Fruit fly (Drosophila melanogaster) whole organism, embryonic: ENCODE data around the gene CG6295.
A peak's percentile ranks its signal among the peaks of the same experiment; 100 is the strongest.

Source experiments
- B-H1 ChIP-seq: fragments of 200-800 bp; sonication (Bioruptor generic); IDR thresholded peaks from 3 replicates; pipeline ENCODE4 v1.3.6; 2022; ENCODE audit warnings: missing biosample characterization, missing genetic modification characterization
- B-H2 ChIP-seq: fragments of 200-800 bp; sonication (Bioruptor generic); optimal IDR thresholded peaks from 2 replicates; lab custom pipeline; 2018; ENCODE audit warnings: missing biosample characterization, mild to moderate bottlenecking, missing genetic modification characterization
- CG10543 ChIP-seq: fragments of 200-800 bp; sonication (Bioruptor generic); optimal IDR thresholded peaks from 3 replicates; lab custom pipeline; 2017; ENCODE audit warnings: missing biosample characterization, mild to moderate bottlenecking, missing genetic modification characterization, moderate library complexity
- CG12071 ChIP-seq: fragments of 200-800 bp; sonication (Bioruptor generic); optimal IDR thresholded peaks from 3 replicates; lab custom pipeline; 2018; ENCODE audit warnings: missing biosample characterization, mild to moderate bottlenecking, missing genetic modification characterization
- CG12769 ChIP-seq: fragments of 200-800 bp; sonication (Bioruptor generic); optimal IDR thresholded peaks from 2 replicates; lab custom pipeline; 2019; ENCODE audit warnings: missing biosample characterization, mild to moderate bottlenecking, missing genetic modification characterization, moderate library complexity
- CG13296 ChIP-seq: fragments of 200-800 bp; sonication (Bioruptor generic); optimal IDR thresholded peaks from 3 replicates; lab custom pipeline; 2018; ENCODE audit warnings: missing biosample characterization, mild to moderate bottlenecking, missing genetic modification characterization
- CG15269 ChIP-seq: fragments of 200-800 bp; sonication (Bioruptor generic); optimal IDR thresholded peaks from 2 replicates; lab custom pipeline; 2018; ENCODE audit warnings: missing biosample characterization, mild to moderate bottlenecking, missing genetic modification characterization, moderate library complexity
- CG16863 ChIP-seq: fragments of 200-800 bp; sonication (Bioruptor generic); optimal IDR thresholded peaks from 3 replicates; lab custom pipeline; 2016; ENCODE audit warnings: missing biosample characterization, missing genetic modification characterization
- CG17568 ChIP-seq: fragments of 200-800 bp; sonication (Bioruptor generic); optimal IDR thresholded peaks from 2 replicates; lab custom pipeline; 2018; ENCODE audit warnings: missing biosample characterization, mild to moderate bottlenecking, missing genetic modification characterization, moderate library complexity
- CG18476 ChIP-seq: fragments of 200-800 bp; sonication (Bioruptor generic); optimal IDR thresholded peaks from 2 replicates; lab custom pipeline; 2016; ENCODE audit warnings: missing biosample characterization, mild to moderate bottlenecking, missing genetic modification characterization
- CG2678 ChIP-seq: fragments of 200-800 bp; sonication (Bioruptor generic); optimal IDR thresholded peaks from 3 replicates; lab custom pipeline; 2019; ENCODE audit warnings: missing biosample characterization, mild to moderate bottlenecking, missing genetic modification characterization, moderate library complexity
- CG31365 ChIP-seq: fragments of 200-800 bp; sonication (Bioruptor generic); optimal IDR thresholded peaks from 2 replicates; lab custom pipeline; 2018; ENCODE audit warnings: missing biosample characterization, mild to moderate bottlenecking, missing genetic modification characterization
- CG3281 ChIP-seq: fragments of 200-800 bp; sonication (Bioruptor generic); optimal IDR thresholded peaks from 3 replicates; lab custom pipeline; 2017; ENCODE audit warnings: missing biosample characterization, mild to moderate bottlenecking, missing genetic modification characterization
- CG43689 ChIP-seq: fragments of 200-800 bp; sonication (Bioruptor generic); IDR thresholded peaks from 2 replicates; pipeline ENCODE4 v1.3.6; 2022; ENCODE audit warnings: missing biosample characterization, missing genetic modification characterization
- CG6689 ChIP-seq: fragments of 200-800 bp; sonication (Bioruptor generic); IDR thresholded peaks from 2 replicates; pipeline ENCODE4 v1.3.6; 2022; ENCODE audit warnings: missing biosample characterization, missing genetic modification characterization
- CG6765 ChIP-seq: fragments of 200-800 bp; sonication (Bioruptor generic); optimal IDR thresholded peaks from 3 replicates; lab custom pipeline; 2017; ENCODE audit warnings: missing biosample characterization, mild to moderate bottlenecking, missing genetic modification characterization
- CG6854 ChIP-seq: fragments of 200-800 bp; sonication (Bioruptor generic); optimal IDR thresholded peaks from 3 replicates; lab custom pipeline; 2017; ENCODE audit warnings: missing biosample characterization, mild to moderate bottlenecking, missing genetic modification characterization
- CG7372 ChIP-seq: fragments of 200-800 bp; sonication (Bioruptor generic); IDR thresholded peaks from 2 replicates; pipeline ENCODE4 v1.3.6; 2022; ENCODE audit warnings: missing biosample characterization, missing genetic modification characterization
- CG8290 ChIP-seq, 3 experiments: fragments of 200-800 bp; sonication (Bioruptor generic); optimal IDR thresholded peaks; 2 replicates each; lab custom pipeline; 2016 to 2019; ENCODE audit warnings: missing biosample characterization in 3 of 3, missing genetic modification characterization in 3 of 3, mild to moderate bottlenecking in 2 of 3, moderate library complexity in 1 of 3
- CrebB ChIP-seq: fragments of 200-800 bp; sonication (Bioruptor generic); optimal IDR thresholded peaks from 3 replicates; lab custom pipeline; 2018; ENCODE audit warnings: missing biosample characterization, mild to moderate bottlenecking, missing genetic modification characterization
- Dad ChIP-seq: fragments of 200-800 bp; sonication (Bioruptor generic); optimal IDR thresholded peaks from 3 replicates; lab custom pipeline; 2016; ENCODE audit warnings: missing biosample characterization, missing genetic modification characterization
- Dll ChIP-seq: fragments of 200-800 bp; sonication (Bioruptor generic); IDR thresholded peaks from 4 replicates; pipeline ENCODE4 v1.3.6; 2022; ENCODE audit warnings: missing biosample characterization, missing genetic modification characterization; ENCODE audit not compliant: partially characterized antibody
- Ets65A ChIP-seq: fragments of 200-800 bp; sonication (Bioruptor generic); peaks from one replicate; lab custom pipeline; 2016; ENCODE audit warnings: missing biosample characterization, missing genetic modification characterization
- Fer1 ChIP-seq: fragments of 200-800 bp; sonication (Bioruptor generic); optimal IDR thresholded peaks from 2 replicates; lab custom pipeline; 2017; ENCODE audit warnings: missing biosample characterization, mild to moderate bottlenecking, missing genetic modification characterization
- H2.0 ChIP-seq: fragments of 200-800 bp; sonication (Bioruptor generic); IDR thresholded peaks from 2 replicates; pipeline ENCODE4 v1.3.6; 2022; ENCODE audit warnings: missing biosample characterization, missing genetic modification characterization
- Hmr ChIP-seq: fragments of 200-800 bp; sonication (Bioruptor generic); optimal IDR thresholded peaks from 3 replicates; lab custom pipeline; 2017; ENCODE audit warnings: mild to moderate bottlenecking, missing biosample characterization, missing genetic modification reagents, missing genetic modification characterization
- Hr51 ChIP-seq, 2 experiments: fragments of 200-800 bp; sonication (Bioruptor generic); optimal IDR thresholded peaks; 2 replicates in 1 of 2; 3 replicates in 1 of 2; lab custom pipeline; 2016 to 2018; ENCODE audit warnings: missing biosample characterization in 2 of 2, missing genetic modification characterization in 2 of 2, mild to moderate bottlenecking in 1 of 2, moderate library complexity in 1 of 2
- Lpt ChIP-seq: fragments of >200 bp; optimal IDR thresholded peaks from 2 replicates; lab custom pipeline; 2018; ENCODE audit warnings: missing biosample characterization, missing genetic modification characterization
- Med ChIP-seq: fragments of 200-800 bp; sonication (Bioruptor generic); peaks from one replicate; lab custom pipeline; 2016; ENCODE audit warnings: missing biosample characterization, missing genetic modification characterization, mild to moderate bottlenecking, inconsistent platforms, moderate library complexity
- bowl ChIP-seq: fragments of 200-800 bp; sonication (Bioruptor generic); IDR thresholded peaks from 2 replicates; pipeline ENCODE4 v1.3.6; 2022; ENCODE audit warnings: missing biosample characterization, missing genetic modification characterization
- chn ChIP-seq: fragments of 200-800 bp; sonication (Bioruptor generic); optimal IDR thresholded peaks from 2 replicates; lab custom pipeline; 2016; ENCODE audit warnings: missing biosample characterization, missing genetic modification characterization
- cwo ChIP-seq: fragments of 200-800 bp; sonication (Bioruptor generic); optimal IDR thresholded peaks from 3 replicates; lab custom pipeline; 2017; ENCODE audit warnings: missing biosample characterization, missing genetic modification characterization, mild to moderate bottlenecking, moderate library complexity, missing genetic modification reagents
- dan ChIP-seq: fragments of 200-800 bp; sonication (Bioruptor generic); IDR thresholded peaks from 2 replicates; pipeline ENCODE4 v1.3.6; 2022; ENCODE audit warnings: missing biosample characterization, missing genetic modification characterization
- exex ChIP-seq: fragments of 200-800 bp; sonication (Bioruptor generic); optimal IDR thresholded peaks from 4 replicates; lab custom pipeline; 2018; ENCODE audit warnings: missing biosample characterization, mild to moderate bottlenecking, missing genetic modification characterization, moderate library complexity
- gem ChIP-seq: fragments of 200-800 bp; sonication (Bioruptor generic); optimal IDR thresholded peaks from 2 replicates; lab custom pipeline; 2019; ENCODE audit warnings: missing biosample characterization, mild to moderate bottlenecking, missing genetic modification characterization, moderate library complexity
- grn ChIP-seq: fragments of 200-800 bp; sonication (Bioruptor generic); optimal IDR thresholded peaks from 3 replicates; lab custom pipeline; 2017; ENCODE audit warnings: missing biosample characterization, missing genetic modification characterization
- lab ChIP-seq: fragments of 200-800 bp; sonication (Bioruptor generic); optimal IDR thresholded peaks from 3 replicates; lab custom pipeline; 2017; ENCODE audit warnings: missing biosample characterization, missing genetic modification characterization, mild to moderate bottlenecking, moderate library complexity, missing genetic modification reagents
- mirr ChIP-seq: fragments of 200-800 bp; sonication (Bioruptor generic); optimal IDR thresholded peaks from 3 replicates; lab custom pipeline; 2018; ENCODE audit warnings: missing biosample characterization, mild to moderate bottlenecking, missing genetic modification characterization
- p53 ChIP-seq: fragments of 200-800 bp; sonication (Bioruptor generic); optimal IDR thresholded peaks from 2 replicates; lab custom pipeline; 2016; ENCODE audit warnings: missing biosample characterization, missing genetic modification characterization
- ranshi ChIP-seq: fragments of 200-800 bp; sonication (Bioruptor generic); IDR thresholded peaks from 2 replicates; pipeline ENCODE4 v1.3.6; 2022; ENCODE audit warnings: missing biosample characterization, missing genetic modification characterization
- sc ChIP-seq, 3 experiments: fragments of >200 bp in 2 of 3; fragments of 200-800 bp in 1 of 3; sonication (Bioruptor generic) in 1 of 3; optimal IDR thresholded peaks; 2 replicates in 2 of 3; 3 replicates in 1 of 3; lab custom pipeline; 2017; ENCODE audit warnings: mild to moderate bottlenecking in 1 of 3, missing biosample characterization in 1 of 3, missing genetic modification characterization in 1 of 3, missing genetic modification reagents in 1 of 3
- sob ChIP-seq: fragments of 200-800 bp; sonication (Bioruptor generic); IDR thresholded peaks from 2 replicates; pipeline ENCODE4 v1.3.6; 2022; ENCODE audit warnings: missing biosample characterization, missing genetic modification characterization
- tx ChIP-seq: fragments of 200-800 bp; sonication (Bioruptor generic); optimal IDR thresholded peaks from 2 replicates; lab custom pipeline; 2016; ENCODE audit warnings: missing biosample characterization, missing genetic modification characterization
- zf30C ChIP-seq: fragments of 200-800 bp; sonication (Bioruptor generic); optimal IDR thresholded peaks from 3 replicates; lab custom pipeline; 2018; ENCODE audit warnings: missing biosample characterization, mild to moderate bottlenecking, missing genetic modification characterization

The CG6295 gene

DNA sequence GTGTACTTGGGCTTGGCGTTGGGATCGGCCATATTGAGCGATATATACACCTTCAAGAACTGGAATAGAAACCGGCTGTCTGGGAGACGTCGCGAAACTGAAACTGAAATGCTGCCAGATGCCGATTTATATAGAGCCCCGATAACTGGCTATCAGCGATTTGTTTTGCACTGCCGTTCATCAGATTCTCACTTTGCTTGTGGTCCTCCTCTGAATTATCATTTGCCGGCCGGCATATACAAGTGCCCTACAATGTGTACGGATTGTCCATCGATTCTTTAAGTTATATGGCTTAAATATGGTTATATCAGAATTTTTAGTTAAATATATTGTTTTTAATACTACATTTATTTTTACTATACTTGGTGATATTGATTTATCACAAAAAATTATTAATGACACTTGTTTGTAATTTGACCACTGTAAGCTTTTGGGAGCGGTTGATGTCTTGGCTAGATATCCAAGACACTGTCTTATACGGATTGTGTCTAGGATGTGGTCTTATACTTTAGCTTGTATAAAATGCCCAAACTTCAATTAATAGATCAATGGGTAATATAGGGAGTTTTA is 18.4 kb downstream of the CG6295 start, which contains the start of gene CG31075 (continued):
- TF ChIP-seq CG15269 (tag; lab: Kevin White, UChicago) (peak; percentile 42), dan (no peak), CG18476 (GFP tag; lab: Kevin White, UChicago) (peak; percentile 52), p53 (GFP tag; lab: Kevin White, UChicago) (no peak), Dll (GFP tag; lab: Robert Waterston, UW) (no peak), CG6689 (peak; percentile 30; the same call in 1 of the 2 replicates), Dad (no peak), CG16863 (no peak), H2.0 (peak; percentile 59; the same call in 1 of the 2 replicates), Lpt (GFP tag; lab: Kevin White, UChicago) (no peak), CG2678 (tag; lab: Kevin White, UChicago) (peak; percentile 60), zf30C (GFP tag; lab: Kevin White, UChicago) (no peak), CG7372 (0 out of 2 replicates have a peak, but pooled peaks have one; percentile 35), B-H1 (GFP tag; lab: Robert Waterston, UW) (peak; percentile 28; the same call in 1 of the 3 replicates), CG6765 (GFP tag; lab: Kevin White, UChicago) (peak; percentile 23), sc (optimal IDR thresholded peaks at IDR 0.05; lab: Kevin White, UChicago) (no peak), sc (GFP tag; optimal IDR thresholded peaks at IDR 0.05; lab: Kevin White, UChicago) (no peak), CG43689 (GFP tag; lab: Robert Waterston, UW) (peak; percentile 30; the same call in 1 of the 2 replicates), Hr51 (GFP tag; optimal IDR thresholded peaks at IDR 0.05; lab: Kevin White, UChicago) (peak in 1 of 2 experiments; percentile 25), ranshi (GFP tag; lab: Robert Waterston, UW) (peak; percentile 84)

DNA sequence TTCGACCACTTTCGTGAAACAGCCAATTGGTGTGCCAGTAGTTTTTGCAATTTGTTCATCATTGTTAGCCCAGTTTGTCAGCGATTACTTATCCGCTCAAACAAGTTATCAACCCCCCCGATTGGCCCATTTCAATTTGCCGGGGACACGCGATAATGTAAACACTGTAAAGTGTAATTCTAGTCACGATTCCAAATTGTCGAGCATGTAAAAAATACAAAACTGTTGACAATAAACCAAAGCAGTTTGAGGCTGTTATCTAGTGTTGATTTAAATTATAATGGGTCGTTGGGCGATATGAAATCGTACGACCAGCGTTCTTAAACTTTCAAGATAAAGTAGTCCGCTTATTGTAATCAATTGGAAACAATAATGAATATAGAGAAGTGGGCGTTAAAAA is 19.4 kb downstream of the CG6295 start:
- TF ChIP-seq Fer1 (GFP tag; lab: Kevin White, UChicago) (peak; percentile 17), mirr (GFP tag; lab: Kevin White, UChicago) (peak; percentile 79), CG8290 (GFP tag; optimal IDR thresholded peaks at IDR 0.05; lab: Kevin White, UChicago) (no peak), CG8290 (tag; optimal IDR thresholded peaks at IDR 0.05; lab: Kevin White, UChicago) (peak in 1 of 2 experiments; percentile 8), CG6854 (GFP tag; lab: Kevin White, UChicago) (no peak), CG17568 (GFP tag; lab: Kevin White, UChicago) (no peak), CG13296 (GFP tag; lab: Kevin White, UChicago) (peak; percentile 50), CG31365 (tag; lab: Kevin White, UChicago) (no peak), cwo (peak; percentile 60), Ets65A (GFP tag; lab: Kevin White, UChicago) (peak; percentile 3), CG12769 (tag; lab: Kevin White, UChicago) (peak; percentile 9), sob (GFP tag; lab: Robert Waterston, UW) (peak; percentile 45; the same call in 1 of the 2 replicates), exex (tag; lab: Kevin White, UChicago) (peak; percentile 88), grn (peak; percentile 13), CrebB (tag; lab: Kevin White, UChicago) (no peak), CG10543 (GFP tag; lab: Kevin White, UChicago) (peak; percentile 32), tx (no peak), bowl (GFP tag; lab: Robert Waterston, UW) (no peak), lab (GFP tag; lab: Kevin White, UChicago) (peak; percentile 15), Med (peak; percentile 51), B-H2 (GFP tag; lab: Kevin White, UChicago) (peak; percentile 3), CG12071 (GFP tag; lab: Kevin White, UChicago) (peak; percentile 21), CG3281 (GFP tag; lab: Kevin White, UChicago) (peak; percentile 7), gem (tag; lab: Kevin White, UChicago) (peak; percentile 1), chn (GFP tag; lab: Kevin White, UChicago) (no peak), Hmr (GFP tag; lab: Kevin White, UChicago) (peak; percentile 4)
